Worm (Caenorhabditis elegans) whole organism, midembryonic: Measurements from ENCODE around the gene damt-1.

Source experiments
- T22C8.4 ChIP-seq: fragments of 200-800 bp; sonication (Bioruptor generic); IDR thresholded peaks from 2 replicates; pipeline ENCODE4 v1.3.6; 2022; ENCODE audit warnings: missing genetic modification characterization, missing compliant biosample characterization
- flt-1 ChIP-seq: fragments of 200-800 bp; sonication (Bioruptor generic); IDR thresholded peaks from 2 replicates; pipeline ENCODE4 v1.3.6; 2022; ENCODE audit warnings: missing genetic modification characterization, missing compliant biosample characterization
- klf-2 ChIP-seq: fragments of 200-800 bp; sonication (Bioruptor generic); conservative IDR thresholded peaks from 2 replicates; pipeline ENCODE4 v1.3.6; 2022; ENCODE audit warnings: missing genetic modification reagents, missing genetic modification characterization, missing compliant biosample characterization
- med-1 ChIP-seq: sonication (generic microtip); optimal IDR thresholded peaks from 2 replicates; lab custom pipeline; 2017; ENCODE audit warnings: missing genetic modification characterization, mild to moderate bottlenecking, missing compliant biosample characterization, antibody characterized with exemption, missing genetic modification reagents; ENCODE audit not compliant: insufficient read depth
- ref-1 ChIP-seq: fragments of 200-800 bp; sonication (Bioruptor generic); conservative IDR thresholded peaks from 2 replicates; pipeline ENCODE4 v1.3.6; 2022; ENCODE audit warnings: missing genetic modification reagents, missing genetic modification characterization, missing compliant biosample characterization
- tab-1 ChIP-seq: fragments of 200-800 bp; sonication (Bioruptor generic); IDR thresholded peaks from 2 replicates; pipeline ENCODE4 v1.3.6; 2022; ENCODE audit warnings: missing genetic modification characterization, missing compliant biosample characterization
- ztf-23 ChIP-seq: fragments of 200-800 bp; sonication (Bioruptor generic); IDR thresholded peaks from 2 replicates; pipeline ENCODE4 v1.3.6; 2022; ENCODE audit warnings: missing genetic modification reagents, missing genetic modification characterization, missing compliant biosample characterization

ce11 chrII:5712126-5712525 is 7.8 kb upstream of the damt-1 start:
- TF ChIP-seq tab-1 (GFP tag; lab: Robert Waterston, UW) (no peak), T22C8.4 (GFP tag; lab: Robert Waterston, UW) (no peak), ref-1 (GFP tag; lab: Robert Waterston, UW) (no peak), klf-2 (GFP tag; lab: Robert Waterston, UW) (no peak), med-1 (GFP tag; lab: Kevin White, UChicago) (no peak), flt-1 (GFP tag; lab: Robert Waterston, UW) (no peak), ztf-23 (GFP tag; lab: Robert Waterston, UW) (no peak)
